Worm (Caenorhabditis elegans) whole organism, late embryonic: ENCODE data around the gene oatr-1.

Experiments used
- K09A11.1 ChIP-seq: sonication (generic microtip); optimal IDR thresholded peaks from 2 replicates; lab custom pipeline; 2017; ENCODE audit warnings: antibody characterized with exemption, mild to moderate bottlenecking, missing genetic modification characterization, missing compliant biosample characterization; ENCODE audit not compliant: insufficient read depth
- ceh-19 ChIP-seq: fragments of 200-800 bp; sonication (Bioruptor generic); optimal IDR thresholded peaks from 2 replicates; lab custom pipeline; 2018; ENCODE audit warnings: mild to moderate bottlenecking, missing genetic modification characterization, missing compliant biosample characterization
- ceh-45 ChIP-seq: fragments of 200-800 bp; sonication (Bioruptor generic); IDR thresholded peaks from 2 replicates; pipeline ENCODE4 v1.3.6; 2022; ENCODE audit warnings: missing genetic modification reagents, missing genetic modification characterization, missing compliant biosample characterization
- dve-1 ChIP-seq: sonication (generic microtip); optimal IDR thresholded peaks from 2 replicates; lab custom pipeline; 2017; ENCODE audit warnings: antibody characterized with exemption, mild to moderate bottlenecking, missing genetic modification characterization, missing compliant biosample characterization
- fkh-10 ChIP-seq: fragments of 150-350 bp; optimal IDR thresholded peaks from 2 replicates; lab custom pipeline; 2014; ENCODE audit warnings: missing biosample characterization, missing genetic modification reagents, missing genetic modification characterization
- rnt-1 ChIP-seq: sonication (generic microtip); optimal IDR thresholded peaks from 2 replicates; lab custom pipeline; 2016; ENCODE audit warnings: missing genetic modification characterization, missing compliant biosample characterization

DNA sequence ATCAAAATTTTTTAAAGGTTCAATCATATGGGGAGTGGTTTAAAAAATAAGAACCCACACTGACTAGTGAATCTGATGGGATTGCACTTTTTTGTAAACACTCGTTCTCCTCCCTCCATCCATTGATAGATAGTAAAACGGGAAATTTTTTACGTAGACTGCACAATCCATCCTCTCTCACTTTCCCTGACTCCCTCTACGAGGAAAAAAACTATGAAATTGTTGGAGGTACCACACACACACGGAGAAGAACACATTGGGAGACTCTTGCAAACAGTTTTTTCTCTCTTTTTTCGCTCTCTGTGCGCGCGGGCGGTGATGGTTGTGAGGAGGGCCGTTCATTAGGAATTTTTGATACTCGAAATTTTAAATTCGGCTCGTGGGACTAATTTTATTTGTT, 40.6 kb downstream of the oatr-1 start:
- TF ChIP-seq ceh-19 (GFP tag; lab: Kevin White, UChicago) (no peak), fkh-10 (GFP tag; lab: Kevin White, UChicago) (no peak), dve-1 (tag; lab: Kevin White, UChicago) (no peak), ceh-45 (GFP tag; lab: Robert Waterston, UW) (no peak), rnt-1 (tag; lab: Kevin White, UChicago) (no peak), K09A11.1 (tag; lab: Kevin White, UChicago) (no peak)
